Worm (Caenorhabditis elegans): ENCODE measurements around the gene F52C9.3.

- no peak for TF ChIP-seq nhr-237 (tag; optimal IDR thresholded peaks at IDR 0.05)
- TF ChIP-seq nhr-76 (tag; optimal IDR thresholded peaks at IDR 0.05): no peak
- TF ChIP-seq unc-39 (tag; optimal IDR thresholded peaks at IDR 0.05): no peak
- no peak for TF ChIP-seq pha-4 (tag; optimal IDR thresholded peaks at IDR 0.05)
- no peak for TF ChIP-seq ces-1 (GFP tag; optimal IDR thresholded peaks at IDR 0.05)
- no peak for TF ChIP-seq elt-3 (tag; optimal IDR thresholded peaks at IDR 0.05)
- TF ChIP-seq nhr-2 (tag; optimal IDR thresholded peaks at IDR 0.05): no peak
- TF ChIP-seq mab-5 (tag; optimal IDR thresholded peaks at IDR 0.05): no peak
- no peak for TF ChIP-seq snpc-4 (tag; optimal IDR thresholded peaks at IDR 0.05)
- TF ChIP-seq nhr-28 (tag; optimal IDR thresholded peaks at IDR 0.05): no peak
- no peak for TF ChIP-seq mep-1 (tag; optimal IDR thresholded peaks at IDR 0.05)
- no peak for TF ChIP-seq blmp-1 (tag; optimal IDR thresholded peaks at IDR 0.05)
- TF ChIP-seq ceh-39 (tag; optimal IDR thresholded peaks at IDR 0.05): no peak
These were observed 10.7 kb upstream of the F52C9.3 start, which contains the start of gene pqe-1 for ce11 chrIII:5310940-5311339.

Measured in whole organism, mixed stage, embryonic.